Fruit fly (Drosophila melanogaster) whole organism: Measurements from ENCODE around the gene CG9921.

Source experiments
- Dll ChIP-seq: fragments of >200 bp; optimal IDR thresholded peaks from 2 replicates; lab custom pipeline; 2017
- psq ChIP-seq: fragments of >200 bp; optimal IDR thresholded peaks from 2 replicates; lab custom pipeline; 2017

dm6 chrX:16296423-16297292 lies 36.7 kb downstream of the CG9921 start, which contains the start of gene CG3632:
- TF ChIP-seq Dll (lab: Kevin White, UChicago) (no peak), psq (lab: Kevin White, UChicago) (no peak)
